Worm (Caenorhabditis elegans) whole organism, mixed stage, embryonic: ENCODE data around the gene xpd-1.

Experiments used
- elt-1 ChIP-seq: sonication (generic microtip); optimal IDR thresholded peaks from 2 replicates; lab custom pipeline; 2017; ENCODE audit warnings: missing genetic modification characterization, mild to moderate bottlenecking, missing compliant biosample characterization, antibody characterized with exemption, moderate library complexity, borderline replicate concordance; ENCODE audit not compliant: insufficient read depth
- elt-3 ChIP-seq: fragments of 150-350 bp; optimal IDR thresholded peaks from 2 replicates; lab custom pipeline; 2014; ENCODE audit warnings: missing biosample characterization, missing genetic modification characterization
- lin-32 ChIP-seq: fragments of 200-800 bp; sonication (Bioruptor generic); optimal IDR thresholded peaks from 2 replicates; lab custom pipeline; 2018; ENCODE audit warnings: mild to moderate bottlenecking, missing genetic modification characterization, missing compliant biosample characterization
- nhr-12 ChIP-seq: fragments of 150-350 bp; optimal IDR thresholded peaks from 2 replicates; lab custom pipeline; 2014; ENCODE audit warnings: missing biosample characterization, missing genetic modification characterization
- nhr-237 ChIP-seq: fragments of 150-350 bp; optimal IDR thresholded peaks from 2 replicates; lab custom pipeline; 2014; ENCODE audit warnings: missing biosample characterization, missing genetic modification characterization
- nhr-28 ChIP-seq: fragments of 150-350 bp; optimal IDR thresholded peaks from 2 replicates; lab custom pipeline; 2014; ENCODE audit warnings: missing biosample characterization, missing genetic modification characterization
- sptf-1 ChIP-seq: sonication (generic microtip); optimal IDR thresholded peaks from 2 replicates; lab custom pipeline; 2017; ENCODE audit warnings: mild to moderate bottlenecking, missing genetic modification characterization, moderate library complexity, missing compliant biosample characterization
- unc-39 ChIP-seq: fragments of 150-350 bp; optimal IDR thresholded peaks from 2 replicates; lab custom pipeline; 2014; ENCODE audit warnings: missing biosample characterization, missing genetic modification characterization
- unc-62 ChIP-seq: fragments of 150-350 bp; optimal IDR thresholded peaks from 2 replicates; lab custom pipeline; 2014; ENCODE audit warnings: missing biosample characterization, missing genetic modification reagents, missing genetic modification characterization
- ztf-11 ChIP-seq: fragments of 150-350 bp; optimal IDR thresholded peaks from 2 replicates; lab custom pipeline; 2014; ENCODE audit warnings: missing biosample characterization, missing genetic modification characterization

ce11 chrIII:220368-220767, 44.5 kb upstream of the xpd-1 start:
- TF ChIP-seq elt-1 (tag; lab: Kevin White, UChicago) = no peak
- peak; percentile 32 for TF ChIP-seq sptf-1 (tag; lab: Kevin White, UChicago)
- no peak for TF ChIP-seq unc-62 (GFP tag; lab: Kevin White, UChicago)
- no peak for TF ChIP-seq ztf-11 (tag; lab: Kevin White, UChicago)
- TF ChIP-seq lin-32 (GFP tag; lab: Kevin White, UChicago) = no peak
- no peak for TF ChIP-seq nhr-28
- TF ChIP-seq nhr-237 (tag; lab: Kevin White, UChicago) = no peak
- no peak for TF ChIP-seq unc-39 (tag; lab: Kevin White, UChicago)
- TF ChIP-seq elt-3 (tag; lab: Kevin White, UChicago) = no peak
- TF ChIP-seq nhr-12 = no peak
